Worm (Caenorhabditis elegans) whole organism, L4 larva: ENCODE data around the gene tag-196.

Experiments used
- R02D3.7 ChIP-seq: fragments of 150-350 bp; sonication (generic microtip); optimal IDR thresholded peaks from 3 replicates; lab custom pipeline; 2014; ENCODE audit warnings: missing biosample characterization, missing genetic modification characterization
- Y75B8A.6 ChIP-seq: fragments of 200-800 bp; sonication (Bioruptor generic); IDR thresholded peaks from 2 replicates; pipeline ENCODE4 v1.3.6; 2022; ENCODE audit warnings: missing genetic modification reagents, missing genetic modification characterization, missing compliant biosample characterization
- ama-1 ChIP-seq: fragments of 150-350 bp; optimal IDR thresholded peaks from 2 replicates; lab custom pipeline; 2014; ENCODE audit warnings: inconsistent platforms, mixed read lengths
- daf-19 ChIP-seq: fragments of 200-800 bp; sonication (Bioruptor generic); conservative IDR thresholded peaks from 2 replicates; pipeline ENCODE4 v1.3.6; 2022; ENCODE audit warnings: missing genetic modification characterization, missing compliant biosample characterization
- dpl-1 ChIP-seq: fragments of 150-350 bp; optimal IDR thresholded peaks from 2 replicates; lab custom pipeline; 2014; ENCODE audit warnings: missing biosample characterization, missing genetic modification reagents, missing genetic modification characterization
- jun-1 ChIP-seq: fragments of 150-350 bp; optimal IDR thresholded peaks from 2 replicates; lab custom pipeline; 2014; ENCODE audit warnings: missing biosample characterization, missing genetic modification reagents, missing genetic modification characterization
- lim-7 ChIP-seq: fragments of 200-800 bp; sonication (Bioruptor generic); IDR thresholded peaks from 2 replicates; pipeline ENCODE4 v1.3.6; 2022; ENCODE audit warnings: missing genetic modification characterization, missing compliant biosample characterization
- mxl-2 ChIP-seq: fragments of 200-800 bp; sonication (Bioruptor generic); conservative IDR thresholded peaks from 2 replicates; pipeline ENCODE4 v1.3.6; 2022; ENCODE audit warnings: missing genetic modification reagents, missing genetic modification characterization, missing compliant biosample characterization
- nhr-42 ChIP-seq: fragments of 200-800 bp; sonication (Bioruptor generic); IDR thresholded peaks from 2 replicates; pipeline ENCODE4 v1.3.6; 2022; ENCODE audit warnings: missing genetic modification characterization, missing compliant biosample characterization
- rbr-2 ChIP-seq: sonication (generic microtip); optimal IDR thresholded peaks from 2 replicates; lab custom pipeline; 2016; ENCODE audit warnings: missing genotype, missing genetic modification characterization, missing compliant biosample characterization
- unc-39 ChIP-seq: sonication (generic microtip); optimal IDR thresholded peaks from 2 replicates; lab custom pipeline; 2017; ENCODE audit warnings: missing biosample characterization, missing genetic modification characterization
- zfp-2 ChIP-seq: sonication (generic microtip); optimal IDR thresholded peaks from 2 replicates; lab custom pipeline; 2016; ENCODE audit warnings: mild to moderate bottlenecking, missing genetic modification characterization, missing compliant biosample characterization

DNA sequence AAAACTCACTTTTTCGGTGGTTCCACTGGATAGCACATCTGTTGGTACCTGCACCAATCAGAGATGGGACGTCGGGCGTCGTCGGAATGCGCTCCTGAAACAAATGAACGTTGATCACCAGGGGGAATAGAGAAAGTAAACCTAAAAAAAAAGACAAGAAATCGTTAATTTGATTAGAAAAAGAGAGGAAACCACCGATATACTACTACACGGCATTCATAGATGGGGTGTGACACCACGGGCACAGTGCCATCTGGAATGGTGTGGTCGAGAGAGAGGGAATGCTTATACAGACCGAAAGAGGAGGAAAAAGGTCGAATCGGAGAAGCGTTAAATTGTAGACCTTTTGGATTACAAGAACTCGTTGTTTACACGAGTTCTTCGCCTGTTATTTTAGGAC, 6.6 kb upstream of the tag-196 start, which contains the start of gene C10B5.3:
- TF ChIP-seq unc-39 (tag; lab: Kevin White, UChicago): no peak
- TF ChIP-seq ama-1 (lab: Kevin White, UChicago): no peak
- TF ChIP-seq dpl-1: no peak
- no peak for TF ChIP-seq zfp-2 (tag; lab: Kevin White, UChicago)
- no peak for TF ChIP-seq daf-19 (GFP tag; lab: Robert Waterston, UW)
- TF ChIP-seq Y75B8A.6 (GFP tag; lab: Robert Waterston, UW): no peak
- no peak for TF ChIP-seq R02D3.7
- TF ChIP-seq rbr-2 (tag; lab: Kevin White, UChicago): no peak
- no peak for TF ChIP-seq lim-7
- no peak for TF ChIP-seq jun-1
- TF ChIP-seq nhr-42 (GFP tag; lab: Robert Waterston, UW): no peak
- no peak for TF ChIP-seq mxl-2 (GFP tag; lab: Robert Waterston, UW)
